Worm (Caenorhabditis elegans) whole organism, young adult: ENCODE measurements around the gene T28D6.5.
A peak's percentile ranks its signal among the peaks of the same experiment; 100 is the strongest.

Experiments used
- hrde-1 ChIP-seq: sonication (generic microtip); optimal IDR thresholded peaks from 2 replicates; lab custom pipeline; 2016; ENCODE audit warnings: missing genetic modification characterization, mild to moderate bottlenecking, missing compliant biosample characterization, moderate library complexity, missing genotype, missing genetic modification reagents, borderline replicate concordance
- mcd-1 ChIP-seq: fragments of 200-800 bp; sonication (Bioruptor generic); IDR thresholded peaks from 2 replicates; pipeline ENCODE4 v1.3.6; 2022; ENCODE audit warnings: missing genetic modification reagents, missing genetic modification characterization, missing compliant biosample characterization
- nfya-1 ChIP-seq: sonication (generic microtip); optimal IDR thresholded peaks from 2 replicates; lab custom pipeline; 2017; ENCODE audit warnings: antibody characterized with exemption, missing compliant biosample characterization, missing genetic modification characterization, borderline replicate concordance; ENCODE audit not compliant: insufficient read depth
- snpc-3.4 ChIP-seq: sonication (generic microtip); optimal IDR thresholded peaks from 2 replicates; lab custom pipeline; 2017; ENCODE audit warnings: missing genetic modification characterization, mild to moderate bottlenecking, missing compliant biosample characterization, antibody characterized with exemption, moderate library complexity, missing genotype, missing genetic modification reagents
- snpc-4 ChIP-seq, 5 experiments: fragments of 150-350 bp in 1 of 5; sonication (generic microtip) in 4 of 5; optimal IDR thresholded peaks; 2 replicates each; lab custom pipeline; 2014 to 2018; ENCODE audit warnings: missing genetic modification characterization in 5 of 5, missing biosample characterization in 3 of 5, antibody characterized with exemption in 2 of 5, mild to moderate bottlenecking in 2 of 5, missing compliant biosample characterization in 2 of 5, missing genotype in 2 of 5, moderate library complexity in 2 of 5, missing genetic modification reagents in 1 of 5

- no peak for TF ChIP-seq nfya-1
- TF ChIP-seq snpc-4 (GFP tag; optimal IDR thresholded peaks at IDR 0.05; lab: Kevin White, UChicago) = no peak
- peak in 3 of 4 experiments; percentile 52 to 76 (median 60) for TF ChIP-seq snpc-4 (tag; optimal IDR thresholded peaks at IDR 0.05; lab: Kevin White, UChicago)
- no peak for TF ChIP-seq hrde-1 (tag; lab: Kevin White, UChicago)
- TF ChIP-seq snpc-3.4 (tag; lab: Kevin White, UChicago) = no peak
- no peak for TF ChIP-seq mcd-1 (GFP tag; lab: Robert Waterston, UW)
These were observed 45.4 kb downstream of the T28D6.5 start for ce11 chrIII:11378910-11379309.
